Worm (Caenorhabditis elegans) whole organism, L4/young adult: ENCODE results near the gene clec-187.

Experiments used
- W03F9.2 ChIP-seq: fragments of 150-350 bp; optimal IDR thresholded peaks from 2 replicates; lab custom pipeline; 2014; ENCODE audit warnings: missing biosample characterization, missing genetic modification characterization
- dao-5 ChIP-seq: sonication (generic microtip); optimal IDR thresholded peaks from 2 replicates; lab custom pipeline; 2016; ENCODE audit warnings: missing genotype, missing genetic modification characterization, moderate library complexity, missing compliant biosample characterization
- him-1 ChIP-seq: sonication (generic microtip); optimal IDR thresholded peaks from 2 replicates; lab custom pipeline; 2016; ENCODE audit warnings: missing genotype, missing genetic modification reagents, missing genetic modification characterization, missing compliant biosample characterization

The clec-187 gene

ce11 chrIV:12871445-12871947 is at the start of gene clec-187:
clec-187 (minus strand) TSS chrIV:12871495.
- TF ChIP-seq W03F9.2 (tag; lab: Kevin White, UChicago) (no peak), him-1 (no peak)

ce11 chrIV:12921027-12921426 is 49.7 kb upstream of the clec-187 start, which contains the start of gene C32H11.4:
C32H11.4 (plus strand) TSS chrIV:12921264.
- TF ChIP-seq W03F9.2 (tag; lab: Kevin White, UChicago) (no peak), dao-5 (tag; lab: Kevin White, UChicago) (no peak), him-1 (no peak)

ce11 chrIV:12920553-12920952 is 49.3 kb upstream of the clec-187 start:
- no peak for TF ChIP-seq dao-5 (tag; lab: Kevin White, UChicago)
- no peak for TF ChIP-seq him-1
- TF ChIP-seq W03F9.2 (tag; lab: Kevin White, UChicago) = no peak

- TF ChIP-seq W03F9.2 (tag; lab: Kevin White, UChicago) (no peak), him-1 (no peak), dao-5 (tag; lab: Kevin White, UChicago) (no peak)
Measured at ce11 chrIV:12918256-12918655, 47.0 kb upstream of the clec-187 start, which contains the start of gene C32H11.3. C32H11.3 (plus strand) TSS chrIV:12918556.

ce11 chrIV:12915479-12915878 is 44.2 kb upstream of the clec-187 start, which contains the start of gene srz-15:
srz-15 (plus strand) TSS chrIV:12915779.
- no peak for TF ChIP-seq W03F9.2 (tag; lab: Kevin White, UChicago)
- TF ChIP-seq him-1 = no peak
- TF ChIP-seq dao-5 (tag; lab: Kevin White, UChicago) = no peak

ce11 chrIV:12914532-12915019 is 43.3 kb upstream of the clec-187 start, which contains the start of gene irg-6:
irg-6 (minus strand) TSS chrIV:12914969.
- TF ChIP-seq him-1 = no peak
- TF ChIP-seq W03F9.2 (tag; lab: Kevin White, UChicago) = no peak
- TF ChIP-seq dao-5 (tag; lab: Kevin White, UChicago) = no peak

ce11 chrIV:12911990-12912389 is 40.7 kb upstream of the clec-187 start, which contains the start of gene K08D8.5:
K08D8.5 (minus strand) TSS chrIV:12912129.
- TF ChIP-seq him-1 (no peak), dao-5 (tag; lab: Kevin White, UChicago) (no peak), W03F9.2 (tag; lab: Kevin White, UChicago) (no peak)

- no peak for TF ChIP-seq dao-5 (tag; lab: Kevin White, UChicago)
- no peak for TF ChIP-seq W03F9.2 (tag; lab: Kevin White, UChicago)
- TF ChIP-seq him-1 = no peak
Measured at ce11 chrIV:12909871-12910270, 38.6 kb upstream of the clec-187 start, which contains the start of gene K08D8.4. K08D8.4 (minus strand) TSS chrIV:12909998.

- TF ChIP-seq W03F9.2 (tag; lab: Kevin White, UChicago) = no peak
- TF ChIP-seq dao-5 (tag; lab: Kevin White, UChicago) = no peak
- no peak for TF ChIP-seq him-1
Measured at ce11 chrIV:12906529-12906928, 35.2 kb upstream of the clec-187 start, which contains the start of gene K08D8.3. K08D8.3 (minus strand) TSS chrIV:12906659.

ce11 chrIV:12903687-12904086 is 32.4 kb upstream of the clec-187 start:
- TF ChIP-seq him-1 = no peak
- TF ChIP-seq W03F9.2 (tag; lab: Kevin White, UChicago) = no peak

- TF ChIP-seq him-1 (no peak), dao-5 (tag; lab: Kevin White, UChicago) (no peak), W03F9.2 (tag; lab: Kevin White, UChicago) (no peak)
Measured at ce11 chrIV:12902430-12903110, 31.3 kb upstream of the clec-187 start, which contains the start of gene K08D8.2. K08D8.2 (plus strand) TSS chrIV:12903060.

ce11 chrIV:12901602-12902001 is 30.3 kb upstream of the clec-187 start:
- TF ChIP-seq dao-5 (tag; lab: Kevin White, UChicago) (no peak), him-1 (no peak), W03F9.2 (tag; lab: Kevin White, UChicago) (no peak)

- no peak for TF ChIP-seq W03F9.2 (tag; lab: Kevin White, UChicago)
- no peak for TF ChIP-seq dao-5 (tag; lab: Kevin White, UChicago)
- TF ChIP-seq him-1 = no peak
Measured at ce11 chrIV:12900267-12900666, 29.0 kb upstream of the clec-187 start, which contains the start of gene K08D8.10. K08D8.10 (plus strand) TSS chrIV:12900567.

- TF ChIP-seq W03F9.2 (tag; lab: Kevin White, UChicago) (no peak), him-1 (no peak), dao-5 (tag; lab: Kevin White, UChicago) (no peak)
Measured at ce11 chrIV:12899392-12899791, 28.1 kb upstream of the clec-187 start, which contains the start of gene K08D8.9. K08D8.9 (plus strand) TSS chrIV:12899692.
